Worm (Caenorhabditis elegans) whole organism, early embryonic: Measurements from ENCODE around the gene Y45F3A.5.

Experiments
- B0310.2 ChIP-seq: sonication (generic microtip); optimal IDR thresholded peaks from 2 replicates; lab custom pipeline; 2016; ENCODE audit warnings: mild to moderate bottlenecking, missing genetic modification characterization, missing compliant biosample characterization
- aly-1 ChIP-seq: sonication (generic microtip); optimal IDR thresholded peaks from 2 replicates; lab custom pipeline; 2016; ENCODE audit warnings: missing genetic modification characterization, missing compliant biosample characterization
- ama-1 ChIP-seq: fragments of 150-350 bp; optimal IDR thresholded peaks from 2 replicates; lab custom pipeline; 2014
- ceh-13 ChIP-seq: fragments of 200-800 bp; sonication (Bioruptor generic); optimal IDR thresholded peaks from 2 replicates; lab custom pipeline; 2018; ENCODE audit warnings: mild to moderate bottlenecking, missing genetic modification characterization, missing compliant biosample characterization
- ceh-36 ChIP-seq: sonication (generic microtip); optimal IDR thresholded peaks from 2 replicates; lab custom pipeline; 2016; ENCODE audit warnings: missing genetic modification characterization, inconsistent platforms, missing compliant biosample characterization
- hmbx-1 ChIP-seq: sonication (generic microtip); optimal IDR thresholded peaks from 2 replicates; lab custom pipeline; 2016; ENCODE audit warnings: mild to moderate bottlenecking, missing genetic modification characterization, missing compliant biosample characterization
- pes-1 ChIP-seq: fragments of 200-800 bp; sonication (Bioruptor generic); IDR thresholded peaks from 2 replicates; pipeline ENCODE4 v1.3.6; 2022; ENCODE audit warnings: missing genetic modification reagents, missing genetic modification characterization, missing compliant biosample characterization
- scrt-1 ChIP-seq: fragments of 200-800 bp; sonication (Bioruptor generic); IDR thresholded peaks from 2 replicates; pipeline ENCODE4 v1.3.6; 2022; ENCODE audit warnings: missing genetic modification characterization, missing compliant biosample characterization
- tbx-11 ChIP-seq: fragments of 200-800 bp; sonication (Bioruptor generic); IDR thresholded peaks from 2 replicates; pipeline ENCODE4 v1.3.6; 2022; ENCODE audit warnings: missing genetic modification characterization, missing compliant biosample characterization

DNA sequence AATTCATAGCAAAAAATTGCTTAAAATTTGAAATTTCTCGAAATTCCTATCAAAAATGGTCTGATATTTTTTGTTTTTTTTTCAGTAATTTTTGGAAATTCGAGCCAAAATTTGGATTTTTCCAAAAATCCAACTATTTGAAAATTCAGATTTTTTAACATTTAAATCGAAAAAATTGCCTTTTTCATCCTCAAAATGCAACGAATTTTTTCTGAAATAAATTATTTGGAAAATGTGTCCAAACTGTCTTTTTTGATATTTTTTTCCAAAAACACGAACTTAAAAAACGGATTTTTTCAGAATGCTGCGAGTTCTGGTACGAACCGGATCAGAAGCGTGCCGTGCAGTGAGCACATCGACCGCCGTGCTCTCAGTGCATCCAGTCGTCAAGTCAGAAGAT lies 29.0 kb upstream of the Y45F3A.5 start, which contains the start of gene mrpl-22:
- TF ChIP-seq ceh-13 (GFP tag; lab: Kevin White, UChicago) (no peak), ama-1 (lab: Kevin White, UChicago) (no peak), ceh-36 (tag; lab: Kevin White, UChicago) (no peak), scrt-1 (GFP tag; lab: Robert Waterston, UW) (no peak), pes-1 (GFP tag; lab: Robert Waterston, UW) (no peak), tbx-11 (GFP tag; lab: Robert Waterston, UW) (no peak), aly-1 (tag; lab: Kevin White, UChicago) (no peak), B0310.2 (no peak), hmbx-1 (tag; lab: Kevin White, UChicago) (no peak)
